Worm (Caenorhabditis elegans): ENCODE results near the gene F55C12.2.
"Not testable (repeated sequence)": the region's sequence is repeated elsewhere in the genome, so short reads cannot be mapped to it uniquely, and the experiment has no call there.

Gene F55C12.2

DNA sequence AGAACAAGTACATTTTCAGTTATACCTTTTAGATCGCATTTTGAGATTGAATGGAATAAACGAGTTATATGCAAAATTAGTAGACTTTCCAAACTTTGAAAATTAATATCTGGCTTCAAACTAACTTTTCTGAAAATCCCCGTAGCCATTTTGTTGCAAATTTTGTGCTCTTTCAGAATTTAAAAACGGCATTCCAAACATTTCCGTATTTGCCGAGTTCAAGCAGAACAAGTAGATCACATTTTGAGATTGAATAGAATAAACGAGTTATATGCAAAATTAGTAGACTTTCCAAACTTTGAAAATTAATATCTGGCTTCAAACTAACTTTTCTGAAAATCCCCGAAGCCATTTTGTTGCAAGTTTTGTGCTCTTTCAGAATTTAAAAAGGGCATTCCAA, at the start of gene F55C12.2:
F55C12.2 (plus strand) TSS at position 301 of the 400 bp plus-strand sequence.
- not testable (repeated sequence) for TF ChIP-seq unc-62 (GFP tag; optimal IDR thresholded peaks at IDR 0.05)

DNA sequence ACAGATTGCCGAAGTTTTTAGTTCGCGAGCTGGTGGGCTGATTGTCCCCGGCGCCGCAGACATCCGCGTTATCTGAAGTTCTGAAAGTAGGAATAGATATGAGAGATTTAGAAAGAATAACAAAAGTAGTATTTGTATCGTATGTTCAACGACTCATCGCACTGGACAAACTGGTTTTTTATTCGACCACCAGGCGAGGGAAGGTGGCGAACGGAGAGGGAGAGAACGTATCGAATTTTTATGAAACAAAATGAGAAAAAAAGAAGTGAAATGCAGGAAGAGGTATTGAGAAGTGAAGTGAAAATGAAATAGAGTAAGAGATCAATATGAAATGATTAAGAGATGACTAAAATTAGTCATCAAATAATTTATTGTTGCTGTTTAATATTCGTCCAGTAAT, 49.2 kb upstream of the F55C12.2 start, which contains the start of gene tbc-2:
tbc-2 (minus strand) TSS at position 80 of the 400 bp plus-strand sequence.
- no peak for TF ChIP-seq unc-62 (GFP tag; optimal IDR thresholded peaks at IDR 0.05)

DNA sequence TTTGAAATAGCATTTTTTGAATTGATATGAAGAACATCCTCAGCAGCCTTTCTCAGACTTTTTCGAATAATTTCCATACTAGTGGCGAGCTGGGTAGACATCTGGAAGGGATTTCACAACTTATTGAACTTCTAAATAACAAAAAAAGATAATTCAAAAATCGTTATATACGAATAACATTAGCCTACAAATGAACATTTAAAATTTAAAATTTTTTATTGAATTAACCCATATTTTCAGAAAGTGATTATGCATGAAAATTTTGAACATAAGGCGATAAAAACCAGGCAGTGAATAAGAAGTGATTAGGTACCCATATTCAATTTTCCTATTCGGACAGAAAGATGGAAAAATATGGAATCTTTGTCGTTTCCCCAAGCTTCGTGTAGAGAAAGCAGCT, 48.1 kb upstream of the F55C12.2 start, which contains the start of gene ZK1248.11:
ZK1248.11 (minus strand) TSS at position 101 of the 400 bp plus-strand sequence.
- TF ChIP-seq unc-62 (GFP tag; optimal IDR thresholded peaks at IDR 0.05) = no peak

DNA sequence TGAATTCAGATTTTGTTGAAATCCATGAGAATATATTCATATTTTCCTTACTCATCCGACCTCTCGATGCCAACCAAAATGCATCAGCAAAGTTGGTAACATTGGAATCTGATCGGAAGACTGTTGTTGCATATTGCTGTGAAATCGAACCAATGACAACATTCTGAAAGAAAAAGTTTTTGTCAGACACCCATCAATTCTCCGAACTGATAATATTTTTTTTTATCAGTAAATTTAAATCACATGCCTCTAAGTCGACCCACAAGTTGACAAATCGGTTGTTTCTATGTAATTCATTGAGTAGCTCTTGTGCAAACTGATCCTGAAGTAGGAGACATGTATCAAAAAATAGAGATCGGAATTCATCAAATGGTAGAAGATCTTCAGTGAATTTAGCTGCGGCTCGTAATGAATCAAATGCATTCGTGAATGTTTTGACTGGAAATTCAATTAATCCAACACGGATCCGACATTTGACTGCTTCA, 46.6 kb upstream of the F55C12.2 start, which contains the start of gene col-74:
col-74 (plus strand) TSS at position 435 of the 485 bp plus-strand sequence.
- no peak for TF ChIP-seq unc-62 (GFP tag; optimal IDR thresholded peaks at IDR 0.05)

DNA sequence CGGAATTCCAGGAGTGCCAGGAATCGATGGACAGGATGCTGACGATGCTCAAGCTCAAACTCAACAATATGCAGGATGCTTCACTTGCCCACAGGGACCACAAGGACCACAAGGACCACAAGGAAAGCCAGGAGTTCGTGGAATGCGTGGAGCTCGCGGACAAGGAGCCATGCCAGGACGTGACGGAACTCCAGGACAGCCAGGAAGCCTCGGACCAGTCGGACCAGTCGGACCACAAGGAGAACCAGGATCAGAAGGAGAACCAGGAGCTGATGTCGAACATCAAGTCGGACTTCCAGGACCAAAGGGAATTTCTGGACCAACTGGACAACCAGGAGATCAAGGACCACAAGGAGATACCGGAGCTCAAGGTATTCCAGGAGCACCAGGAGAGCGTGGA, 45.2 kb upstream of the F55C12.2 start:
- TF ChIP-seq unc-62 (GFP tag; optimal IDR thresholded peaks at IDR 0.05) = no peak

DNA sequence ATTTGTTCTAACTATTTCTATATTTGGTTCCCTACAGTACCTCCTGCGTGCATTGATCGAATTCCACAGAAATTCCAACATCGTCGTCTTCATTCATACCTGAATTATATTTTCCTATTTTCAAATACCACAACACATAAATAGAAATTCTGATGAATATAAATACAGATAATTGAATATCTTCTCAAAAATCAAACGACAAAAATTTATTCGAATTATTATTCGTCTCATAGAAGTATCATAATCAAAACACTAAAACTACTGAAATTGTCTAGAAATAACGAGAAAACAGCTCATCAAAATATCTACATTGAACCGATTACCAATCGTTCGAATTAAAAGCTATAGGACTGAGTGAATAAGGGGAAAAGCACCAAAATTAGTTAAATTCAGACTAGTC, 43.5 kb upstream of the F55C12.2 start, which contains the start of gene gtap-1:
gtap-1 (minus strand) TSS at position 101 of the 400 bp plus-strand sequence.
- no peak for TF ChIP-seq unc-62 (GFP tag; optimal IDR thresholded peaks at IDR 0.05)

DNA sequence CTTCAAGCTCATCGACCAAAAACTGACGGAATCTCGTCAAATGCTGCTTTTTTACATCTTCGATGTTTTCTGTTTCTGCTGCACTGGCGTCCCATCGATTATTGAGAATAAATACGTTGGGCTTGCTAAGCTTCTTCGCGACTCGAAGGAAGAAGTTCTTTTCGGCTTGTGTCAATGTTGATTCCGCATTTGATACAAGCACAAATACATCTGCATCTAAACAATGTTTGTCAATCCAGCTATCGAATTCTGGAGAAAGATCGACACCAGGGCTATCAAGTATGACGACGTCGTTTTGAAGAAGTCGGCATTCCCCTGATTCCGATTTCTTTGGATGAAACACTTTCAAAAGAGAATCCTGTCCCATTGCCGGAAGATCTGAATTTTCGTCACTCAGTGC, 41.5 kb upstream of the F55C12.2 start:
- TF ChIP-seq unc-62 (GFP tag; optimal IDR thresholded peaks at IDR 0.05) = no peak

DNA sequence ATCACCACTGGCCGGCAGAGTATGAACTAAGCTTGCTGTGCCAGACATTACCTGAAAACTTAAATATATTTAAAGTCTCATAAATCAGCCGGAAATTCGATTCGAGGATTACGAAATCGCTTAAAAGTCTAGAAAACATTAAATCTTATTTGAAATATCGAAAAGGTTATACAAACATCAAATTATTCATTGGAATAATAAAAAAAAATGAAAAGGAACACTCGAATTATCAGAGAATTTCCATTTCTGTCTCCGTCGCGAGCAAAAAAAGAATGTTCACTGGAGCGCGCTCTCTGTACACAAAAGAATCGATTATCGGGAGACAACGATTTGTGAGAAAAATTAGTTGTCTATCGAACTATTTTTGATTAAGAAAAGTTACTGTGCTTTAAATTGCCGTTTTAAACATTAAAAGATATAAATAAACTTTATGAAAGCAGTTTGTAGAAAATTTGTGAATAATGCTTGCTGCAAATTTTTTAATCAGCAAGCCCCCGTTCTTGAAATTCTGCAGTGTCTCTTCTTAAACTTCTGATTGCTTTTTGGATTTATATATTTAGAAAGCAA, 40.4 kb upstream of the F55C12.2 start, which contains the start of gene fzo-1:
fzo-1 (minus strand) TSS at position 51 of the 567 bp plus-strand sequence.
- TF ChIP-seq unc-62 (GFP tag; optimal IDR thresholded peaks at IDR 0.05) = no peak

DNA sequence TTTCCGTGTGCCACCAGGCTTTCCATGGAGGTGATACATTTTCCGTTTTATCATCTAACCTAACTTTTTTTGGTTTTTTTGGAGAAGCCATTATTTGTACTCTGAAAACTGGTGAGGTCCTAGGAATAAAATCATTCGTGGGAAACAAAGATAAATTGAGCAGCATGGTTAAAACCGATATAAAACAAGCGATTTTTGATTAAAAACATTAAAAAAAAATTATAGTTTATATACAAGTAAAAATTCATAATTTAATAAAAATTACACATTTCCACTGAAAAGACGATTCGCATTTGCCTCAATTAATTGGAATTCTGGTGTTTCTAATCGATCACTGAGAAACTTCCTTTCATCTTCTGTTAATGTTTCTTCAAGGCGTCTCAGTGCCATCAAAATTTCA, 38.2 kb upstream of the F55C12.2 start, which contains the start of gene ZK1248.15:
ZK1248.15 (minus strand) TSS at position 101 of the 400 bp plus-strand sequence.
- no peak for TF ChIP-seq unc-62 (GFP tag; optimal IDR thresholded peaks at IDR 0.05)

DNA sequence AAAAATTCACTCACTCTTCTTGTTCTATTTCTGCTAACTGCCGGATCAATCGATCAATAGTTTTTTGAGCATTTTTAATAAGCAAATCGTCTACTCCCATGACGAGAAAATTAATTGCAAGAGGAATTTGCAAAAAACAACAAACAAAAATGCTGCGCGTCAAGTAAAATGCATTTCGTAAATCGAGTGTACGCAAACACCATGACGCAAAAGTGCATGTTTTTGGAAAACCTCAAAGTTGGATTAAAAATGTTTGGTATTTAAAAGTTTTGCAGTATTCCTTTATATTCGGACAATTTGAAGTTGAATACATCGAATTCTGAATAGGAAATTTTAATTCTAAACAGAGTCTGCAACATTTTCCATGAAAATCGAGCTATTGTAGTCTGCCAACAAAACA, 37.4 kb upstream of the F55C12.2 start, which contains the start of gene ZK1248.19:
ZK1248.19 (minus strand) TSS at position 188 of the 400 bp plus-strand sequence.
- TF ChIP-seq unc-62 (GFP tag; optimal IDR thresholded peaks at IDR 0.05) = no peak

DNA sequence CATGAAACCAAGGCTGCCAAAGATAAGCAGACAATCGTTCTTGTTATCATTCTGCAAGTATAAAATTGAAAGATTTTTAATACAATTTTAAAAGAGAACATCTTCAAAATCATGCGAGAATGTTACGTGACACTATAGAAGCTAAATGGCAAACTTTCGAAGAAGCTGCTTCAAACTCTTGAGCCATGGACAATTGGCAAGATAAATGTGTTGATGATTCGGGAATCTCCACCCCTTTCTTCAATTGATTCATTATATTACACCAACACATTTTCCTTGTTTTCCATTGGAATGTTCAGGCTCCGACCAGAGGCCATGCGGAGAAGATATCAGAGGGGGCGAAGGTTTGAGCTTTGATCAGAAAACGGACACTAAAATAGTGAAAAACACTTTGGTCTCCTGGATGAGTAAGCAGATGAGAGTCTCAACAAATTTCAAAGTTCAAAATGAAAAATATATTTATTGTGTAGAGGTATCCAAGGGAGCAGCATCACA, 35.5 kb upstream of the F55C12.2 start, which contains the start of gene lec-5:
lec-5 (minus strand) TSS at position 51 of the 495 bp plus-strand sequence.
- no peak for TF ChIP-seq unc-62 (GFP tag; optimal IDR thresholded peaks at IDR 0.05)

DNA sequence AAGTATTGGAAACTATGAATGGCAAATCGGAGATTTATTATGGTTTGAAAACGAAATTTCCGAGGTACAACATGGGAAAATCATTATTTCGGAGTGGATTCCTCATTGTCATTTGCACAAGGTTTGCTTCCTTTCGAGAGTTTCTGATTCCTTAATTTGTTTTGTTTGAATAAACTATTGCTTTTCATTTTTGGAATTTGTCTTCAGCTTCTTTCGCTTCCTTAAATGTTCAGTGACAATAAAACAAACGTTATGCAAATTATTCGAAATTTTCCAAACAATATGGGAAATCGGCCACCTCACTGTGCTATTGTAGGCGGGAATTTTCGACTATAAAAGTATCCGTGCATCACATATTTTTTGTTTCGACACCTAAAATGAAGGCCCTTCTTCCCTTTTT, 34.7 kb upstream of the F55C12.2 start, which contains the start of gene nep-25:
nep-25 (plus strand) TSS at position 375 of the 400 bp plus-strand sequence.
- TF ChIP-seq unc-62 (GFP tag; optimal IDR thresholded peaks at IDR 0.05) = no peak

DNA sequence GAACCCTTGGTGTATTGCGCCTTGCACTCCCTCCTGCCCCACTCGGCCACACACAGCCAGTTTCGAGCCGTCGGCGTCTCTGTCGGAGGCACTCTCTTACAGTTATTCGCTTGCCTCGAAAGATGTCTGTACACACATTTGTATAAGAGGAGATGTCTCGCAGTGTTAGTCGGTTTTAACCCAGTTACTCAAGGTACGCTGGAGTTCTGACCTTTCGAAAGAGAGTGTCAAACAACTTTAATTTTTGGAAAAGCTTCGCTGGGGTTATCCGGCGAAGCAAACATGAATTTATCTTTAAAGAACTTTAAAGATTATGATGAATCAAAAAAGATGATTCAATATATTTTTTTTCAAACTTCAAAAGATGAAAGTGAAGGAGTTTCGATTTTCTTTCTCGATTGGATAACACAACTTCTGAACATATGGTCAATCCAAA, 31.9 kb upstream of the F55C12.2 start:
- TF ChIP-seq unc-62 (GFP tag; optimal IDR thresholded peaks at IDR 0.05) = peak; percentile 52

DNA sequence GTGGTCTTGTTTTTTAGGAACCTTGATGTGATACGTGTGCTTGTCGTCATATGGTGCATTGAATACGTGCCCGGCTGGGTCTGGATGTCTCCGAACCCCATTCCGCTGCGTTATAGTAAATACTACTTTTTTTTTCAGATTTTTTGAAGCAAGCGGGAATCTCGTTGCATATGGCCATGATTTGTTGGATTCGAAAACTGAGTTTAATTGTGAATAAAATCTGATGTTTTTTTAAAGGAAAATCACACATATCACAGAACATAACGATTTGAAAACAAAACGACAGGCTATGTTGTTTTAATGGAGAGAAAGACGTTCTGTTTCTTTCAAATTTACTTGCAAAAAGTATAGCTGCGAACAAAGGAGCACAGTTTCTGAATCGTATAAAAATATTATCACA, 31.2 kb upstream of the F55C12.2 start, which contains the start of the genes ZK1248.17 and H41C03.3:
ZK1248.17 (minus strand) TSS at position 101 of the 400 bp plus-strand sequence.
H41C03.3 (plus strand) TSS at position 337 of the 400 bp plus-strand sequence.
- no peak for TF ChIP-seq unc-62 (GFP tag; optimal IDR thresholded peaks at IDR 0.05)

DNA sequence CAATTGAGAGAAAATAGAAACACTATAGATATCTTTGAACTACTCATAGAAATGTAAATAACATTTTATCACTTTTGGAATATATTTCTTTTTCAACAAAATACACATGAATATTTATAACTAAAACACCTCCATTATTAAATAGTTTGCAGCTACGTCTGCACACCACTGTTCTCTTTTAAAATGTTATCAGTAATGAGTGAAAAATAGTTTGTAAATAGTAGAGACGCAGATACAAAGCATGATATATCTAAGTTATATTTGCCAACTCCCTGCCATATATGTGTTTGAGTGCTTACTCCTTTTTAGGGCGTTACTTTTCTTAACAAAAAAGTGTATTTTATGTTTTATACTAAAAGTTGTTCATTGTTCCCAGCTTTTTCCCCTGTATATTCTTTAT, 30.4 kb upstream of the F55C12.2 start:
- no peak for TF ChIP-seq unc-62 (GFP tag; optimal IDR thresholded peaks at IDR 0.05)

DNA sequence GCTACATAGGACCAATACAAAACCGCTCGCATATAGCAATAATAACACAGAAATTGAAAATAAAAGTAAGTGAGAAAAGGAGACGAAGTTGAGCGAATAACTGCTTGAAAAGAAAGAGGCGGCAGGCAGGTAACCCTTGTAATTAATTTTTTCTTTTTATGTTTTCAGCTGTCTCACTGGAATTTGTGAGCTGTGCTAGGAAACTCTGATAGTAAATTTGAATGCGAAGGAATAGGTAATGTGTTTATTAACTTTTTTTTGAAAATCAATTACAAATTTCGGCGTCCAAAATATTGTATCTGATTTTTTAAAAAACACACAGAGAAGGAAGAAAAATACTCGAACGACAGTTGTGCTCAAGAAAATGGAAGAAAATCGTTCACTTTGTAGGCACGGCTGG, 24.6 kb upstream of the F55C12.2 start, which contains the start of gene H41C03.2:
H41C03.2 (minus strand) TSS at position 101 of the 400 bp plus-strand sequence.
- TF ChIP-seq unc-62 (GFP tag; optimal IDR thresholded peaks at IDR 0.05) = no peak
